Worm (Caenorhabditis elegans): Measurements from ENCODE around the gene srh-97.

srh-97 gene

DNA sequence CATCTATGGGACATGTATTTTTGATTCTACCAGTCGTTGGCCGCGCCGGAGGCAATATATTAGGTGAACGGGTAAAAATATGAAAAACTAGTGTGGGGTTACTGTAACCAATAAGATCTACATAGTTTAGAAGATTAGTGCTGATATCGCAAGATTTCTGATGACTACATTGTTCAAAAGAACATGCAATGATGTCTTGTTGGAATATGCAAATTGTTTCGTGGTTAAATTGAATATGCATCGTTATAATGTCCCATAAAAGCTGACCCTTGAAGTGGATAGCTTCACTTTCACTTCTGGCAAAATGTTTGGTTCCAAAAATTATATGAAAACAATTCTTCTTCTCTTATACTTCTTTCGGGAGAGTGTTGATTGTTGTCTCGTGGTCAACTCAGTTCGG lies 27.6 kb downstream of the srh-97 start, which contains the start of gene F28B1.2 (continued):
- TF ChIP-seq rpc-1 (optimal IDR thresholded peaks at IDR 0.05), result no peak
- TF ChIP-seq rpc-1 (tag; optimal IDR thresholded peaks at IDR 0.05), result no peak
- TF ChIP-seq snpc-1.1 (tag; optimal IDR thresholded peaks at IDR 0.05; ENCODE audit: insufficient read depth), result no peak
- no peak for TF ChIP-seq ztf-3 (GFP tag; optimal IDR thresholded peaks at IDR 0.05)

DNA sequence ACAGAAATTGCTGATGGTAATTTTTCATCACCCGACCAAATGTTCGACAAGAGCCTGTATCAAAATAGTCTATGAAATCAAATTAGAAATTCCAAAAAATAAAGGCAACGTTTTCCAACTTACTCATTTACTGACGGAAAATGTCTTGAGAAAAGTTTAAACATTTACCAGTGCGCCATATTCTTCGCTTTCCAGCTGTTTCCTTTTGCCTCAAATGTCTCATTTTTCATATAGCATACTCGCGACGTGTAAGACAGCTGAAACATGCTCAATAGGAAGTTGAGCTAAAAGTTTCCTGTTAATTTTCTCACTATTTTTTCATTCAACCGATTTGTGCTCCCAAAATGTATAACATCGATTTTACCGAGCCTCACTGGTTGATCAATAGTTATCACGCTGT lies 43.1 kb downstream of the srh-97 start, which contains the start of gene sri-66:
Gene sri-66, plus strand, starts transcription at position 301 of the 400 bp plus-strand sequence.
- TF ChIP-seq ama-1 (optimal IDR thresholded peaks at IDR 0.05), result no peak
- TF ChIP-seq ama-1 (GFP tag; optimal IDR thresholded peaks at IDR 0.05), result no peak
- no peak for TF ChIP-seq ztf-6 (GFP tag; IDR thresholded peaks at IDR 0.05)
- no peak for TF ChIP-seq lin-26 (GFP tag; IDR thresholded peaks at IDR 0.05)
- no peak for TF ChIP-seq ceh-27 (GFP tag; optimal IDR thresholded peaks at IDR 0.05)
- no peak for TF ChIP-seq mxl-1 (tag; optimal IDR thresholded peaks at IDR 0.05)
- TF ChIP-seq F55B11.4 (tag; optimal IDR thresholded peaks at IDR 0.05; ENCODE audit: borderline replicate concordance, insufficient read depth), result no peak
- TF ChIP-seq unc-130 (GFP tag; optimal IDR thresholded peaks at IDR 0.05), result no peak
- no peak for TF ChIP-seq tbp1 (GFP tag; optimal IDR thresholded peaks at IDR 0.05)
- TF ChIP-seq snpc-4 (GFP tag; optimal IDR thresholded peaks at IDR 0.05), result no peak
- no peak for TF ChIP-seq snpc-4 (tag; optimal IDR thresholded peaks at IDR 0.05)
- TF ChIP-seq sptf-2 (GFP tag; optimal IDR thresholded peaks at IDR 0.05), result no peak
- no peak for TF ChIP-seq dox-1 (GFP tag; IDR thresholded peaks at IDR 0.05)
- TF ChIP-seq efl-1 (GFP tag; optimal IDR thresholded peaks at IDR 0.05), result no peak
- no peak for TF ChIP-seq lir-1 (GFP tag; conservative IDR thresholded peaks at IDR 0.05)
- TF ChIP-seq ztf-3 (GFP tag; optimal IDR thresholded peaks at IDR 0.05), result no peak
- TF ChIP-seq F57A8.1 (GFP tag; optimal IDR thresholded peaks at IDR 0.05), result no peak
- no peak for TF ChIP-seq let-607 (tag; optimal IDR thresholded peaks at IDR 0.05)
- no peak for TF ChIP-seq rec-8 (tag; optimal IDR thresholded peaks at IDR 0.05)

DNA sequence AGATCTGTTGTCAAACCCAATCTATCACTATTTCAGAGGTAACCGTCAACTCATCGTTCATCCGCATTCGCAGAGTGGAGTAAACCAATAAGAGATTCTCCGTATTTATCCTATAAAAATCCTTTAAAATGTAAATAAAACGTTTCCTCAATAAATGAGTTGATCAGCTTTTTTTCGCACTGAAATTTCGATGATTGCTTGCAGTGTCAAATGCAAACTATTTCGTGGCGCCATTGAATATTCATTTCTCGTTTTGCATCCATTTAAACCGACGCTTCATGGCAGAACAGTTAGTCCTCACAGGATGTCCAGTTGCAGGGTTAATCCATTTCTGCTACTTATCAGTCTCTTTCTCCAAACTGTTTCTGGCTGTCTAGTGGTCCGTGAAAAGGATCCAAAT lies 44.7 kb downstream of the srh-97 start, which contains the start of gene F28B1.9:
Gene F28B1.9, plus strand, starts transcription at position 301 of the 400 bp plus-strand sequence.
- no peak for TF ChIP-seq athp-1 (tag; optimal IDR thresholded peaks at IDR 0.05)
- TF ChIP-seq zfh-2 (GFP tag; conservative IDR thresholded peaks at IDR 0.05), result no peak
- no peak for TF ChIP-seq B0019.2 (GFP tag; conservative IDR thresholded peaks at IDR 0.05)
- TF ChIP-seq rec-8 (tag; optimal IDR thresholded peaks at IDR 0.05), result no peak
- TF ChIP-seq aptf-2 (GFP tag; conservative IDR thresholded peaks at IDR 0.05), result no peak
- no peak for TF ChIP-seq Y95B8A.8 (GFP tag; IDR thresholded peaks at IDR 0.05)
- no peak for TF ChIP-seq sea-2 (GFP tag; IDR thresholded peaks at IDR 0.05)
- no peak for TF ChIP-seq nhr-80 (tag; optimal IDR thresholded peaks at IDR 0.05)
- no peak for TF ChIP-seq mcd-1 (GFP tag; IDR thresholded peaks at IDR 0.05)
- TF ChIP-seq ztf-6 (GFP tag; IDR thresholded peaks at IDR 0.05), result no peak

DNA sequence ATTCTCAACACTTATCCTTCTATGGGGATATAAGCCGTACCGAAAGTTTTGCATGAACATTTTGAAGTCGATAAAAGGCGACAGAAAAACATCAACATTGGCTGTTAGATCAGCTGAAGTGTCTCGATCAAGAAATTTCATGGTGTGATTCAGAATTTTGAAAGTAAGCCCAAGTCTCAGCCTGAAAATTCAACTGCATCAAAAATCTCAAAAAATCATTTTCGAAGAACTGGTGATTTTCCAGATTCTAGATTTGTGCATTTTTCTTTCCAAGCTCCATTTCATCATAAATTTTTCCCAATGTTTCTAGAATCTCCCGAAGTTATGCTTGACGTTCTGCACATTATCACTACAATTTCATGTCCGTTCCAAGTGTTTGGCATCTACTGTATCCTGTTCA lies 47.8 kb downstream of the srh-97 start, which contains the start of gene srh-255:
Gene srh-255, plus strand, starts transcription at position 301 of the 400 bp plus-strand sequence.
- TF ChIP-seq dox-1 (GFP tag; IDR thresholded peaks at IDR 0.05) (no peak), F52B5.7 (tag; optimal IDR thresholded peaks at IDR 0.05) (no peak), F22D6.2 (tag; optimal IDR thresholded peaks at IDR 0.05) (no peak), lag-1 (GFP tag; IDR thresholded peaks at IDR 0.05) (no peak), nhr-27 (tag; optimal IDR thresholded peaks at IDR 0.05) (no peak), ekl-4 (GFP tag; IDR thresholded peaks at IDR 0.05) (no peak), B0019.2 (GFP tag; conservative IDR thresholded peaks at IDR 0.05) (no peak), aptf-3 (GFP tag; IDR thresholded peaks at IDR 0.05) (no peak), D2030.7 (GFP tag; IDR thresholded peaks at IDR 0.05) (no peak), gei-17 (GFP tag; optimal IDR thresholded peaks at IDR 0.05) (no peak), sdz-38 (tag; optimal IDR thresholded peaks at IDR 0.05) (no peak), let-607 (tag; optimal IDR thresholded peaks at IDR 0.05) (no peak)
